Worm (Caenorhabditis elegans): ENCODE results near the gene C44C10.7.
A peak's percentile ranks its signal among the peaks of the same experiment; 100 is the strongest.

- no peak for TF ChIP-seq T20F7.1 (GFP tag; optimal IDR thresholded peaks at IDR 0.05)
- TF ChIP-seq pqm-1 (tag; optimal IDR thresholded peaks at IDR 0.05): no peak
- TF ChIP-seq zfp-2 (tag; optimal IDR thresholded peaks at IDR 0.05): no peak
- no peak for TF ChIP-seq nhr-76 (tag; optimal IDR thresholded peaks at IDR 0.05)
- TF ChIP-seq unc-62 (GFP tag; optimal IDR thresholded peaks at IDR 0.05 in 1 of 2): peak in 1 of 2 experiments; percentile 69
- TF ChIP-seq unc-62 (tag; optimal IDR thresholded peaks at IDR 0.05): no peak
- TF ChIP-seq tag-97 (GFP tag; IDR thresholded peaks at IDR 0.05): no peak
These were observed 38.4 kb upstream of the C44C10.7 start for ce11 chrX:11726450-11726849.
